Worm (Caenorhabditis elegans) whole organism, L4 larva: Measurements from ENCODE around the gene pak-1.

Experiments
- F49E8.2 ChIP-seq: sonication (generic microtip); optimal IDR thresholded peaks from 2 replicates; lab custom pipeline; 2016; ENCODE audit warnings: missing compliant biosample characterization, mild to moderate bottlenecking, missing genetic modification characterization, borderline replicate concordance
- T20F7.1 ChIP-seq: fragments of 200-800 bp; sonication (Bioruptor generic); optimal IDR thresholded peaks from 2 replicates; lab custom pipeline; 2018; ENCODE audit warnings: mild to moderate bottlenecking, missing genetic modification characterization, missing compliant biosample characterization
- ama-1 ChIP-seq: fragments of 150-350 bp; optimal IDR thresholded peaks from 2 replicates; lab custom pipeline; 2014; ENCODE audit warnings: inconsistent platforms, mixed read lengths
- cey-2 ChIP-seq: sonication (generic microtip); optimal IDR thresholded peaks from 3 replicates; lab custom pipeline; 2017; ENCODE audit warnings: missing genetic modification characterization, mild to moderate bottlenecking, missing compliant biosample characterization, antibody characterized with exemption, borderline replicate concordance; ENCODE audit not compliant: insufficient read depth
- dpl-1 ChIP-seq: fragments of 150-350 bp; optimal IDR thresholded peaks from 2 replicates; lab custom pipeline; 2014; ENCODE audit warnings: missing biosample characterization, missing genetic modification reagents, missing genetic modification characterization
- mdl-1 ChIP-seq, 2 experiments: fragments of 150-350 bp in 1 of 2; sonication (generic microtip) in 1 of 2; optimal IDR thresholded peaks; 2 replicates each; lab custom pipeline; 2014 to 2017; ENCODE audit warnings: missing biosample characterization in 2 of 2, missing genetic modification characterization in 2 of 2
- nhr-11 ChIP-seq: fragments of 150-350 bp; optimal IDR thresholded peaks from 2 replicates; lab custom pipeline; 2014; ENCODE audit warnings: missing biosample characterization, missing genetic modification characterization
- nhr-25 ChIP-seq: sonication (generic microtip); optimal IDR thresholded peaks from 2 replicates; lab custom pipeline; 2017; ENCODE audit warnings: missing genetic modification characterization, mild to moderate bottlenecking, missing compliant biosample characterization, antibody characterized with exemption, moderate library complexity, borderline replicate concordance; ENCODE audit not compliant: insufficient read depth
- pha-4 ChIP-seq, 2 experiments: fragments of 150-350 bp in 1 of 2; fragments of 200-800 bp in 1 of 2; sonication (Bioruptor generic) in 1 of 2; IDR thresholded peaks in 1 of 2; optimal IDR thresholded peaks in 1 of 2; 2 replicates each; pipeline versions ENCODE4 v1.3.6 to Lab custom; 2014 to 2022; ENCODE audit warnings: missing genetic modification characterization in 2 of 2, missing genetic modification reagents in 2 of 2, missing biosample characterization in 1 of 2, missing compliant biosample characterization in 1 of 2
- sdz-12 ChIP-seq: fragments of 200-800 bp; sonication (Bioruptor generic); optimal IDR thresholded peaks from 2 replicates; lab custom pipeline; 2018; ENCODE audit warnings: mild to moderate bottlenecking, missing genetic modification characterization, missing compliant biosample characterization
- unc-130 ChIP-seq: sonication (generic microtip); optimal IDR thresholded peaks from 2 replicates; lab custom pipeline; 2016; ENCODE audit warnings: missing genetic modification reagents, missing genetic modification characterization, missing compliant biosample characterization
- unc-39 ChIP-seq: sonication (generic microtip); optimal IDR thresholded peaks from 2 replicates; lab custom pipeline; 2017; ENCODE audit warnings: missing biosample characterization, missing genetic modification characterization
- ztf-11 ChIP-seq: fragments of 150-350 bp; optimal IDR thresholded peaks from 2 replicates; lab custom pipeline; 2014; ENCODE audit warnings: missing biosample characterization, missing genetic modification characterization

DNA sequence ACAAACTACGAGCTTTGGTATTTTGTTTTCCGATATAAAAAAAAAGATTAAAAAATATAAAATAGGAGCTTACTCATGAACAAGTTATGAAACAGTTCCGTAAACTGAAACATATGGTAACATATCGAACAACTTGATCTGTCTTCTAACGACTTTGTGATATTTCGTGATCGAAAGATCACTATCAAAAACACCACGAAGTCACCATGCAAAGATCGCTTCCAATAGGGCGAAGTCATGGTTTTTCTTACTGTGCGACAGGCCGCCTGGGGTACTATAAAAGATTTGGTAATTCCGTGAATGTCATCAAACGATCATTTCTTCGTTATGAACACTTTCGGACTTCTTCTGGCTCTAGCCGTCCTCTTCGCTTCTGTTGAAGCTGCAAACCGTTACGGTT is 34.3 kb upstream of the pak-1 start, which contains the start of gene C45B2.3:
- TF ChIP-seq ama-1 (lab: Kevin White, UChicago) = no peak
- TF ChIP-seq mdl-1 (tag; optimal IDR thresholded peaks at IDR 0.05; lab: Kevin White, UChicago) = no peak
- TF ChIP-seq nhr-25 (tag; lab: Kevin White, UChicago) = no peak
- no peak for TF ChIP-seq unc-130 (GFP tag; lab: Kevin White, UChicago)
- TF ChIP-seq F49E8.2 (tag; lab: Kevin White, UChicago) = no peak
- no peak for TF ChIP-seq unc-39 (tag; lab: Kevin White, UChicago)
- TF ChIP-seq ztf-11 = no peak
- TF ChIP-seq cey-2 (tag; lab: Kevin White, UChicago) = no peak
- no peak for TF ChIP-seq sdz-12 (GFP tag; lab: Kevin White, UChicago)
- no peak for TF ChIP-seq T20F7.1 (GFP tag; lab: Kevin White, UChicago)
- TF ChIP-seq dpl-1 (GFP tag; lab: Kevin White, UChicago) = no peak
- TF ChIP-seq nhr-11 (tag; lab: Kevin White, UChicago) = no peak
- TF ChIP-seq pha-4 (GFP tag; IDR thresholded peaks at IDR 0.05; lab: Robert Waterston, UW) = no peak
- TF ChIP-seq pha-4 (tag; optimal IDR thresholded peaks at IDR 0.05; lab: Kevin White, UChicago) = no peak
